Fruit fly (Drosophila melanogaster) whole organism, adult: ENCODE measurements around the gene Aldh.

Source experiments
- CG11617 ChIP-seq: fragments of 200-800 bp; sonication (Bioruptor generic); optimal IDR thresholded peaks from 2 replicates; lab custom pipeline; 2017; ENCODE audit warnings: mild to moderate bottlenecking, missing biosample characterization, missing genetic modification reagents, missing genetic modification characterization
- CG12768 ChIP-seq: fragments of 200-800 bp; sonication (Bioruptor generic); optimal IDR thresholded peaks from 2 replicates; lab custom pipeline; 2017; ENCODE audit warnings: missing biosample characterization, missing genetic modification characterization, mild to moderate bottlenecking, moderate library complexity, missing genetic modification reagents
- CG14711 ChIP-seq: fragments of 200-800 bp; sonication (Bioruptor generic); optimal IDR thresholded peaks from 2 replicates; lab custom pipeline; 2018; ENCODE audit warnings: missing biosample characterization, mild to moderate bottlenecking, missing genetic modification characterization, moderate library complexity
- CG7045 ChIP-seq: fragments of 200-800 bp; sonication (Bioruptor generic); optimal IDR thresholded peaks from 2 replicates; lab custom pipeline; 2017; ENCODE audit warnings: missing biosample characterization, mild to moderate bottlenecking, missing genetic modification characterization
- Mnt ChIP-seq: fragments of 200-800 bp; sonication (Bioruptor generic); optimal IDR thresholded peaks from 2 replicates; lab custom pipeline; 2016; ENCODE audit warnings: missing biosample characterization, mild to moderate bottlenecking, missing genetic modification characterization
- bab1 ChIP-seq: fragments of 200-800 bp; sonication (Bioruptor generic); optimal IDR thresholded peaks from 3 replicates; lab custom pipeline; 2019; ENCODE audit warnings: missing biosample characterization, mild to moderate bottlenecking, missing genetic modification characterization, moderate library complexity
- cic ChIP-seq: fragments of 200-800 bp; sonication (Bioruptor generic); optimal IDR thresholded peaks from 2 replicates; lab custom pipeline; 2017; ENCODE audit warnings: missing biosample characterization, mild to moderate bottlenecking, missing genetic modification characterization, moderate library complexity
- cnc ChIP-seq, 2 experiments: fragments of >200 bp; optimal IDR thresholded peaks; 2 replicates each; lab custom pipeline; 2017
- kay ChIP-seq: fragments of 200-800 bp; sonication (Bioruptor generic); peaks from one replicate; lab custom pipeline; 2016; ENCODE audit warnings: missing biosample characterization, missing genetic modification characterization, borderline replicate concordance
- tj ChIP-seq: fragments of 200-800 bp; sonication (Bioruptor generic); optimal IDR thresholded peaks from 3 replicates; lab custom pipeline; 2017; ENCODE audit warnings: missing biosample characterization, mild to moderate bottlenecking, missing genetic modification characterization, moderate library complexity

DNA sequence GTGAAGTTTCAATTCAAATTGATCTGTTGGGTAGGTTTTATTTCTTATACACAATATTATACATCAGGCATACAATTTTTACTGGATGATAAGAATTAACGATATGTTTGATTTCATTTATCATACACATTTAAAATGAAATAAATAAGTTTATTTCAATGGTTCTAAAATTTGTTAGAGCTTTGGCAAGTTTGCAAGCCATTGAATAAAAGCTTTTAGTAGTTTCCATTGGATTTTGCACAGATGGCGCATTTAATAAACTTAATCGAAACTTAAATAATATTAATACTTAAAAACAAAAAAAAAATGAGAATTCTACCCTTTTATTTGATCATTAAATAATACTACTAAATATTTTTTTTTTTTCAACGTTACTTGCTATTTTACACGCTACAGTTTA is 45.2 kb upstream of the Aldh start:
- TF ChIP-seq bab1 (no peak), CG12768 (GFP tag; lab: Kevin White, UChicago) (no peak), Mnt (GFP tag; lab: Kevin White, UChicago) (no peak), cic (GFP tag; lab: Kevin White, UChicago) (no peak), CG14711 (tag; lab: Kevin White, UChicago) (no peak), kay (GFP tag; lab: Kevin White, UChicago) (no peak), CG11617 (GFP tag; lab: Kevin White, UChicago) (no peak), CG7045 (GFP tag; lab: Kevin White, UChicago) (no peak), cnc (optimal IDR thresholded peaks at IDR 0.05; lab: Kevin White, UChicago) (no peak), tj (GFP tag; lab: Kevin White, UChicago) (no peak)
